Worm (Caenorhabditis elegans): Measurements from ENCODE around the gene scrm-8.

DNA sequence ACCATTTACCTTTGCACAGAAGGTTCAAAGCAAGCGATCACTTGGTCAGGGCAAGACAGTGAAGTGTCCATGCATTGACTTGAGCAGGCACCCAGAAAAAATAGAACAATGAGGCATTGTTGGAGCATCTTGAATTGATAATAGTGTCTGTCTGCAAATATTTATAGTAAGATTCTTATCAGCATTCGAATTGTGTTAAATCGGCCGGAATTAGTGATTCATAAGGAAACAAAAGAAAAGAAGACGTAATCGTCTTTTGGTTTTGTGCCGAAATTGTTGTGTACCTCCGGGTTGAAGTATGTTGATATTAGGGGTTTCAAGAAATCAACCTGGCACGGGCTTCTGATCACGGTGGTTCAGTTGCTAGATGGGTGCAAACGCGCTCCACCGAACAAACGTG lies 44.2 kb upstream of the scrm-8 start, which contains the start of gene F49F1.5:
- TF ChIP-seq K12H6.12 (tag; optimal IDR thresholded peaks at IDR 0.05) (no peak), chd-7 (tag; optimal IDR thresholded peaks at IDR 0.05) (no peak), mcd-1 (GFP tag; IDR thresholded peaks at IDR 0.05) (no peak), cebp-1 (GFP tag; IDR thresholded peaks at IDR 0.05) (no peak), cebp-1 (tag; optimal IDR thresholded peaks at IDR 0.05) (no peak)

Measured in whole organism, young adult.